Worm (Caenorhabditis elegans): Measurements from ENCODE around the gene C45G9.5.

DNA sequence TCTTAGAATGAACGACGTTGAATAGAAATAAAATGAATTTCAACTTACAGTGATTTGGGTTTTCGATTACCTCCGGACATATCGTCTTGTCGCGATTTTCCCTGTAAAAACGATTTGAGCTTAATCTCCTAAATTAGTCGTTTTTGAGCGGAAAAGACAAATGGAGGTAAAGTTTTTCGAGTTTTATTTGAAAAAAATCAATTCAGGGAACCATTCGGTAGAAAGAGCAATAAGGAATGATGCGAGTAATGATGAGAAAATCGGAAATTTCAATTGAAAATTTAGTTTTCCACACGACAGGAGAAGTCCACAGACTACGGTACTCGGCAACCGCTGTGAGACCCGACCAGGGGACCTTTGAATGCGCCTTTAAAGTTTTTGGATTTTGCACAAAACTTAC is 45.7 kb upstream of the C45G9.5 start, which contains the start of gene R144.10:
- no peak for TF ChIP-seq ref-1 (GFP tag; conservative IDR thresholded peaks at IDR 0.05)
- no peak for TF ChIP-seq T22C8.4 (GFP tag; IDR thresholded peaks at IDR 0.05)
- TF ChIP-seq ztf-23 (GFP tag; IDR thresholded peaks at IDR 0.05): no peak
